Worm (Caenorhabditis elegans) whole organism, early embryonic: ENCODE data around the gene ZK185.2.

Experiments used
- B0310.2 ChIP-seq: sonication (generic microtip); optimal IDR thresholded peaks from 2 replicates; lab custom pipeline; 2016; ENCODE audit warnings: mild to moderate bottlenecking, missing genetic modification characterization, missing compliant biosample characterization
- F13C5.2 ChIP-seq: sonication (generic microtip); optimal IDR thresholded peaks from 2 replicates; lab custom pipeline; 2017; ENCODE audit warnings: mild to moderate bottlenecking, missing genetic modification characterization, inconsistent platforms, missing compliant biosample characterization
- aly-1 ChIP-seq: sonication (generic microtip); optimal IDR thresholded peaks from 2 replicates; lab custom pipeline; 2016; ENCODE audit warnings: missing genetic modification characterization, missing compliant biosample characterization
- ama-1 ChIP-seq: fragments of 150-350 bp; optimal IDR thresholded peaks from 2 replicates; lab custom pipeline; 2014
- ceh-13 ChIP-seq: fragments of 200-800 bp; sonication (Bioruptor generic); optimal IDR thresholded peaks from 2 replicates; lab custom pipeline; 2018; ENCODE audit warnings: mild to moderate bottlenecking, missing genetic modification characterization, missing compliant biosample characterization
- ceh-36 ChIP-seq: sonication (generic microtip); optimal IDR thresholded peaks from 2 replicates; lab custom pipeline; 2016; ENCODE audit warnings: missing genetic modification characterization, inconsistent platforms, missing compliant biosample characterization
- ets-7 ChIP-seq: sonication (generic microtip); optimal IDR thresholded peaks from 2 replicates; lab custom pipeline; 2016; ENCODE audit warnings: missing genotype, missing genetic modification characterization, missing compliant biosample characterization
- flt-1 ChIP-seq: fragments of 200-800 bp; sonication (Bioruptor generic); IDR thresholded peaks from 2 replicates; pipeline ENCODE4 v1.3.6; 2022; ENCODE audit warnings: missing genetic modification characterization, missing compliant biosample characterization
- hmbx-1 ChIP-seq: sonication (generic microtip); optimal IDR thresholded peaks from 2 replicates; lab custom pipeline; 2016; ENCODE audit warnings: mild to moderate bottlenecking, missing genetic modification characterization, missing compliant biosample characterization
- hmg-4 ChIP-seq: fragments of 200-800 bp; sonication (Bioruptor generic); optimal IDR thresholded peaks from 2 replicates; lab custom pipeline; 2018; ENCODE audit warnings: mild to moderate bottlenecking, missing genetic modification characterization, missing compliant biosample characterization
- hnd-1 ChIP-seq: sonication (generic microtip); optimal IDR thresholded peaks from 2 replicates; lab custom pipeline; 2016; ENCODE audit warnings: missing genetic modification characterization, missing compliant biosample characterization
- pes-1 ChIP-seq: fragments of 200-800 bp; sonication (Bioruptor generic); IDR thresholded peaks from 2 replicates; pipeline ENCODE4 v1.3.6; 2022; ENCODE audit warnings: missing genetic modification reagents, missing genetic modification characterization, missing compliant biosample characterization
- scrt-1 ChIP-seq: fragments of 200-800 bp; sonication (Bioruptor generic); IDR thresholded peaks from 2 replicates; pipeline ENCODE4 v1.3.6; 2022; ENCODE audit warnings: missing genetic modification characterization, missing compliant biosample characterization
- sea-1 ChIP-seq: fragments of 200-800 bp; sonication (Bioruptor generic); conservative IDR thresholded peaks from 2 replicates; pipeline ENCODE4 v1.3.6; 2022; ENCODE audit warnings: missing genetic modification characterization, missing compliant biosample characterization
- tbx-11 ChIP-seq: fragments of 200-800 bp; sonication (Bioruptor generic); IDR thresholded peaks from 2 replicates; pipeline ENCODE4 v1.3.6; 2022; ENCODE audit warnings: missing genetic modification characterization, missing compliant biosample characterization
- tbx-37 ChIP-seq: fragments of 200-800 bp; sonication (Bioruptor generic); conservative IDR thresholded peaks from 2 replicates; pipeline ENCODE4 v1.3.6; 2022; ENCODE audit warnings: missing genetic modification reagents, missing genetic modification characterization, missing compliant biosample characterization
- tra-4 ChIP-seq: sonication (generic microtip); optimal IDR thresholded peaks from 2 replicates; lab custom pipeline; 2017; ENCODE audit warnings: missing genetic modification characterization, missing compliant biosample characterization

ZK185.2 gene

DNA sequence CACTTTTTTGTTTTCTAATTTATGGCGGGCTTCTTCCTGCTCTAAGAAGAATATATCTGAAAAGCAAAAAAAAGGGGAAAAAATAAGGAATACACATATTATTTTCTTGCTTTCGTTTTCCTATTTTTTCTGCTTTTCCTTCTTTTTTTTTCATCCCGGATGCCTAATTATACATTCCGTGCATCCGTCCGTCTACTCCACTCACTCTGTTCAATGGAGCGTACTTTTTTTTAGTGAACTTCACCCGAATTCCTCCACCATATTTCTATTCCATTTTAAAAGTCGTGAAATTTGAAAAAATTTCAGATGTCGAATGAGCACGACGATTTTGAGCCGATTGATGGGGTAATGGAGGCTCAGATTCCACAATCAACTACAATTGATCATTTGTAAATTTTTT lies at the start of gene ZK185.2:
Gene ZK185.2 (plus strand): TSS at position 301 of the 400 bp plus-strand sequence.
- TF ChIP-seq ama-1 (lab: Kevin White, UChicago) (no peak), aly-1 (no peak), B0310.2 (tag; lab: Kevin White, UChicago) (no peak), tbx-11 (GFP tag; lab: Robert Waterston, UW) (no peak), ceh-36 (no peak), flt-1 (GFP tag; lab: Robert Waterston, UW) (no peak), ets-7 (tag; lab: Kevin White, UChicago) (no peak), tbx-37 (GFP tag; lab: Robert Waterston, UW) (no peak), pes-1 (GFP tag; lab: Robert Waterston, UW) (no peak), F13C5.2 (no peak)

DNA sequence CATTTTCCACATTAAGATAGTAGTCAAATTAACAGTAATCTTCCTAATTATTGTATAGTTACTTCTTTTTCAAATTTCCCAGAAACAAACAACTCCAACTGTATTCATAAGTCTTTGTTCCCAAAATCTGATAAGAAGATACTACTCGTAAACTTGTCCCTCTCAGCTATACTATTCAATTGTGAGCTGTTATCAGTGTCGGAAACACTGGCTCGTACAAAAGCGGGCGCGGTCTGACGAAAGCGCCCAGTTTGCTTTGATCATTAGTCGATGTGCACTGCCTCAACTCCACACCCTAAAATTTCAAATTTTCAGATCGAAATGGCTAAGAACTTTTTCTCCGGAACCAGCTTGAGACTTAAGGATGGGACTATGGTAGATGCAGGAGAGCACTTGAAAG lies 49.6 kb upstream of the ZK185.2 start, which contains the start of gene trx-3:
Gene trx-3 (plus strand): TSS at position 291 of the 400 bp plus-strand sequence.
- TF ChIP-seq tbx-37 (GFP tag; lab: Robert Waterston, UW) (no peak), hmg-4 (GFP tag; lab: Kevin White, UChicago) (no peak), B0310.2 (tag; lab: Kevin White, UChicago) (no peak)

DNA sequence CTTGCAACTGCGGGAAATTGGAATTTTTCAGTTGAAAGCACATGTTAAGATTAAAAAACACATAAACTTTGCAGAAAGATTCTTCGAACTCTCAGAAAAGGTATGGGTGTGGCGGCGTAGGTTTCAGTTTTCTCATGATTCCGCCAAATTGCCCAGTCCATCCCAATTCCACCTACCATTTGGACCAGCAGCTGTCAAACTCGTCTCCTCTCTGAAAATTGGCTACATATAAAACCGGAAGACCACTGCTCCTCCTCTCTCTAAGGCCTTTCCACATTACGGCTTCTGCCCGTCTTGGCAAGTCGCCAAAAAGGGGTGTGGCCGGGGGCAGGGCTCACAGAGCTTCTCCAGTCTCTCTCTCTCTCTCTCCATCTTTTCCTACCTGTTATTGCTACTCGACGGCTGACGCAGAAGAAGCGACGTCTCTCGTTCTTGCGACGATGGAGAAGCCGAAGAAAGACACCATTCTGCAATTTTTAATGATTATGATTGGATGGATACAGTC lies 46.1 kb upstream of the ZK185.2 start, which contains the start of gene ZK180.7:
Gene ZK180.7 (plus strand): TSS at position 395 of the 505 bp plus-strand sequence.
- TF ChIP-seq sea-1 (no peak), ceh-13 (GFP tag; lab: Kevin White, UChicago) (no peak), ceh-36 (no peak), hmg-4 (GFP tag; lab: Kevin White, UChicago) (no peak), tra-4 (tag; lab: Kevin White, UChicago) (no peak), scrt-1 (GFP tag; lab: Robert Waterston, UW) (no peak), ets-7 (tag; lab: Kevin White, UChicago) (no peak), ama-1 (lab: Kevin White, UChicago) (no peak), hmbx-1 (no peak), aly-1 (no peak), tbx-37 (GFP tag; lab: Robert Waterston, UW) (no peak), F13C5.2 (no peak)

DNA sequence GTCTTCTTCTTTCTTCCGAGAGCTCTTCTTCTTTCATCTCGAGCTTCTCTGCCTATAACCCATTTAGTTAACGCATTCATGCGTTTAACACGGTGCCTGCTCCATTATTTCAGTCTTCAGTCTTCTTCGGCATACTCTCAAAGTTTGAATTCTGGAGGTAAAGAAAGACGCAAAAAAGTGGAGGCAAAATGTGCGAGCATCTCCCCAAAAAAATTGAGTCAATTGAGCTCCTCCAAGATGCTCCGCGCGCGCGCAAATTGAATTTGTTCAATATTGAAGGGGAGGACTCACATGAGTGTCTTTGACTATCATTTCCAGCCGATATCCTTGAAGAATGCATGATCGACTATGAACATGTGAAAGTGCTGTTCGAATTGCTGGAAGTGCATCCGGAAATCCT lies 31.3 kb upstream of the ZK185.2 start:
- TF ChIP-seq tbx-11 (GFP tag; lab: Robert Waterston, UW) (no peak), hmg-4 (GFP tag; lab: Kevin White, UChicago) (no peak), tra-4 (tag; lab: Kevin White, UChicago) (no peak), ets-7 (tag; lab: Kevin White, UChicago) (no peak), ceh-13 (GFP tag; lab: Kevin White, UChicago) (no peak), aly-1 (no peak), flt-1 (GFP tag; lab: Robert Waterston, UW) (no peak), tbx-37 (GFP tag; lab: Robert Waterston, UW) (no peak), pes-1 (GFP tag; lab: Robert Waterston, UW) (no peak), scrt-1 (GFP tag; lab: Robert Waterston, UW) (no peak)

DNA sequence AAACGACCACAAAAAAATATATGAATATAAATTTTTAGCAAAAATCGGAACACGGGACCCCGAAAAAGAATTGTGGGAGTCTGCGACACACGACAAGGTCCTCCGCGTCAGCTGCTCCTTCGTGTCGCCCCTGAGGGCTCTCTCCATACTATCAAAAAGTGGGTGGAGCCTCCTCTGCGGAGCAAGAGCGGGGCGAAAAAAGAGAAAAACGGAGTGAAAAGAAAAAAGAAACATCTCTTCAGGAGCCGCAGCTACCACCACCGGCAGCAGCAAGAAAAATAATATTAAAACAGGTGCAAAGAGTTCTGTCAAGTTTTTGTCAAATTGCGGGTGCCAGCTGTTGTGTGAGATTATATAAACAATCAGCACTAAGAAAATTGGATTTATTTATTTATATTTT lies 29.7 kb upstream of the ZK185.2 start, which contains the start of gene gbb-2:
Gene gbb-2 (minus strand): TSS at position 112 of the 400 bp plus-strand sequence.
- TF ChIP-seq ceh-36 (no peak), hnd-1 (tag; lab: Kevin White, UChicago) (no peak), tbx-11 (GFP tag; lab: Robert Waterston, UW) (no peak), pes-1 (GFP tag; lab: Robert Waterston, UW) (no peak), B0310.2 (tag; lab: Kevin White, UChicago) (no peak), sea-1 (no peak), F13C5.2 (no peak), hmbx-1 (no peak), flt-1 (GFP tag; lab: Robert Waterston, UW) (no peak), ama-1 (lab: Kevin White, UChicago) (no peak), ets-7 (tag; lab: Kevin White, UChicago) (no peak), hmg-4 (GFP tag; lab: Kevin White, UChicago) (no peak), aly-1 (no peak), scrt-1 (GFP tag; lab: Robert Waterston, UW) (no peak), tbx-37 (GFP tag; lab: Robert Waterston, UW) (no peak), tra-4 (tag; lab: Kevin White, UChicago) (no peak)

DNA sequence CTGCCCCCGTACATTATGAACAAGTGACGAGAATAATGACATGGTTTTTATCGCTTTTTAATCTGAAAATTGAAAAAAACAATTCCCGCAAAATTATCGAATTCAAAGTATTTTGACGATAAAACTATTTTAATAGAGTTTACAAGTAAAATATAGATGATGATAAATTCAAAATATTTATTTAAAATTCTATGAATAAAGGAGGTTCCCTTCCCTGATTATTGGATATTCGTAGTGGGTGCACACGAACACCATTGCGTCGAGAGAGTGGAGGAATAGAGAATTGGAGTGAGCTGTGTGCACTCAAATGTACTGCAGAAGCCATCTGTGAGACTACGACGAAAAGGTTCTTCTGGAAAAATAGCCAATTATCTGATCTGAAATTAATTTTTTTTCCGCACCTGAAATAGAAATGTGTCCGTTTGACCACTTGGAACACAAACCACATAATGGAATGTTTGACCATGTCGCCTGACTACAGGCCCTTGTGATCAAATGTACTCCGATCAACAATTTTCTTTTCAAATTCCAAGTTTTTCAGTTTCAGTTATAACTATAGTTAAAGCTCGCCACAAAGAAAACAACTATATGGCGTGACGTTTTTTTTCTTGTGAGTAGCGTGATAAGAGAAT lies 25.0 kb upstream of the ZK185.2 start, which contains the start of the genes rfth-1 and ZK180.8:
Gene rfth-1 (minus strand): TSS at position 51 of the 632 bp plus-strand sequence.
Gene ZK180.8 (minus strand): TSS at position 466 of the 632 bp plus-strand sequence.
- TF ChIP-seq hnd-1 (tag; lab: Kevin White, UChicago) (no peak), ets-7 (tag; lab: Kevin White, UChicago) (no peak), pes-1 (GFP tag; lab: Robert Waterston, UW) (no peak), scrt-1 (GFP tag; lab: Robert Waterston, UW) (no peak), F13C5.2 (no peak), hmg-4 (GFP tag; lab: Kevin White, UChicago) (no peak), ceh-36 (no peak), hmbx-1 (no peak), ama-1 (lab: Kevin White, UChicago) (no peak), tra-4 (tag; lab: Kevin White, UChicago) (no peak), flt-1 (GFP tag; lab: Robert Waterston, UW) (no peak), aly-1 (no peak), tbx-11 (GFP tag; lab: Robert Waterston, UW) (no peak), tbx-37 (GFP tag; lab: Robert Waterston, UW) (no peak), sea-1 (no peak), B0310.2 (tag; lab: Kevin White, UChicago) (no peak), ceh-13 (GFP tag; lab: Kevin White, UChicago) (no peak)

DNA sequence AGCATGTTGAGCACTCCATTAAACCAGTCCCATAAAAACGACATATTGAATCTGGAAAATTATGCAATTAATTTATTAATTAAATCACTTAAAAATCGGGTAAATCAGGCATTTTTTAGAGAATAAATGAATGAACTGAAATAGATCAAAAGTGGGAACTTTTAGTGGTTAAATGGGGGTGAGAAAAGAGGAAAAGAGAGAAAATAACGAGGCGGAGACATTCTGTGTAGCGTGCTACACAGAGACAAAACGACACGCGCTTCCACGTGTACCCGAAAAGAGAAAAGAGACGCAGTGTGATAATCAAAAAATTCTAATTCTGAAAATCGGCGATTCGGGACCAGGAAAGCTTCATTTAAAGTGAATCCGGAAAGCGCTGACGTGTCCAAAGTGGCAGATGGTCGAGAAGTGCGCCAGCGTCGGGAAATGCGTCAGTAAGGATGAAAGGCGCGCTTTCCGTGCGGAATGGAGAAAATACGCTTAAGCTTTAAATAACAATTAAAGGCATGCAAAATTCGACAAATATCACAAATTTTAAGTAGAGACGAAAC lies 23.0 kb upstream of the ZK185.2 start, which contains the start of gene sar-1:
Gene sar-1 (minus strand): TSS at position 51 of the 551 bp plus-strand sequence.
- TF ChIP-seq ceh-36 (no peak), aly-1 (no peak), tbx-11 (GFP tag; lab: Robert Waterston, UW) (no peak), flt-1 (GFP tag; lab: Robert Waterston, UW) (peak; percentile 35; the same call in 1 of the 2 replicates), ceh-13 (GFP tag; lab: Kevin White, UChicago) (no peak), hnd-1 (tag; lab: Kevin White, UChicago) (no peak), hmg-4 (GFP tag; lab: Kevin White, UChicago) (peak; percentile 46), scrt-1 (GFP tag; lab: Robert Waterston, UW) (no peak), pes-1 (GFP tag; lab: Robert Waterston, UW) (no peak), ama-1 (lab: Kevin White, UChicago) (no peak), B0310.2 (tag; lab: Kevin White, UChicago) (no peak), hmbx-1 (no peak), F13C5.2 (peak; percentile 6), sea-1 (no peak), ets-7 (tag; lab: Kevin White, UChicago) (no peak), tbx-37 (GFP tag; lab: Robert Waterston, UW) (0 out of 2 replicates have a peak, but pooled peaks have one; percentile 15), tra-4 (tag; lab: Kevin White, UChicago) (no peak)
